Worm (Caenorhabditis elegans): ENCODE measurements around the gene F13B12.7.

ce11 chrIV:10417781-10418180 is 25.8 kb upstream of the F13B12.7 start, which contains the start of gene F13B12.6:
- no peak for TF ChIP-seq unc-62 (GFP tag; optimal IDR thresholded peaks at IDR 0.05 in 1 of 2)
- no peak for TF ChIP-seq unc-62 (tag; optimal IDR thresholded peaks at IDR 0.05)
- TF ChIP-seq aha-1 (tag) = no peak
- TF ChIP-seq nhr-25 (tag; optimal IDR thresholded peaks at IDR 0.05; ENCODE audit: borderline replicate concordance, insufficient read depth) = no peak
- no peak for TF ChIP-seq ceh-82 (tag; optimal IDR thresholded peaks at IDR 0.05)
- TF ChIP-seq hlh-30 (tag; optimal IDR thresholded peaks at IDR 0.05; ENCODE audit: insufficient read depth) = no peak
- no peak for TF ChIP-seq nhr-11 (tag; optimal IDR thresholded peaks at IDR 0.05)
- no peak for TF ChIP-seq cey-2 (tag; optimal IDR thresholded peaks at IDR 0.05; ENCODE audit: borderline replicate concordance, insufficient read depth)
- TF ChIP-seq tag-97 (GFP tag; IDR thresholded peaks at IDR 0.05) = no peak
- TF ChIP-seq zfp-2 (tag; optimal IDR thresholded peaks at IDR 0.05) = no peak
- TF ChIP-seq hmg-1.1 (GFP tag; IDR thresholded peaks at IDR 0.05) = no peak

Data from whole organism, L4 larva.